Fruit fly (Drosophila melanogaster) whole organism: ENCODE measurements around the gene Cht7.

Source experiments
- CG8478 ChIP-seq: fragments of >200 bp; optimal IDR thresholded peaks from 2 replicates; lab custom pipeline; 2018; ENCODE audit warnings: inconsistent platforms
- Dll ChIP-seq: fragments of >200 bp; optimal IDR thresholded peaks from 2 replicates; lab custom pipeline; 2017
- EcR ChIP-seq, 2 experiments: fragments of >200 bp; optimal IDR thresholded peaks; 2 replicates each; lab custom pipeline; 2017; ENCODE audit warnings: missing biosample characterization in 2 of 2, missing genetic modification characterization in 2 of 2, missing genetic modification reagents in 2 of 2
- pan ChIP-seq: fragments of >200 bp; optimal IDR thresholded peaks from 2 replicates; lab custom pipeline; 2017
- psq ChIP-seq: fragments of >200 bp; optimal IDR thresholded peaks from 2 replicates; lab custom pipeline; 2017
- usp ChIP-seq: fragments of >200 bp; optimal IDR thresholded peaks from 2 replicates; lab custom pipeline; 2017; ENCODE audit warnings: missing biosample characterization, missing genetic modification characterization, mixed read lengths

Cht7 gene

DNA sequence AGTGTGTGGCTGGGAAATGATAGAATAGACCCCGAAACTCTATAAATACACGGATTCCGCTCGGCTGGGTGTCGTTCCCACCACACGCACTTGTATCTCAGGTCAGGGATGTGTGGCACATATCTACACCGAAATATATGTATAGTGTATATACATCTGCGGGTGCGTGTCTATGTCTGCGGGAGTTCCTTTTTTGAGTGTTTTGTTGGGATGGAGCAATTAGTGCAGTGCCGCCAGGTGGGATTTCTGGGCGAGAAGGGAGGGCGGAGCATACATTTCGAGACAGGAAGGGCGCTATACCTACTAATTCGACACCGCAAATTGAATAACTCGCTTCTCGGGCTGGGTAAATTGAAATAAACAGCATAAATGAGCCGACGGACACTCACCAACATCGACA is 19.7 kb upstream of the Cht7 start:
- TF ChIP-seq pan (no peak), psq (lab: Kevin White, UChicago) (no peak), usp (GFP tag; lab: Kevin White, UChicago) (no peak), EcR (GFP tag; optimal IDR thresholded peaks at IDR 0.05; lab: Kevin White, UChicago) (no peak), Dll (lab: Kevin White, UChicago) (no peak), CG8478 (lab: Kevin White, UChicago) (no peak)

- TF ChIP-seq EcR (GFP tag; optimal IDR thresholded peaks at IDR 0.05; lab: Kevin White, UChicago) (peak in 1 of 2 experiments; percentile 38), pan (no peak)
Measured at dm6 chr3L:3125649-3126130, 18.9 kb upstream of the Cht7 start.

DNA sequence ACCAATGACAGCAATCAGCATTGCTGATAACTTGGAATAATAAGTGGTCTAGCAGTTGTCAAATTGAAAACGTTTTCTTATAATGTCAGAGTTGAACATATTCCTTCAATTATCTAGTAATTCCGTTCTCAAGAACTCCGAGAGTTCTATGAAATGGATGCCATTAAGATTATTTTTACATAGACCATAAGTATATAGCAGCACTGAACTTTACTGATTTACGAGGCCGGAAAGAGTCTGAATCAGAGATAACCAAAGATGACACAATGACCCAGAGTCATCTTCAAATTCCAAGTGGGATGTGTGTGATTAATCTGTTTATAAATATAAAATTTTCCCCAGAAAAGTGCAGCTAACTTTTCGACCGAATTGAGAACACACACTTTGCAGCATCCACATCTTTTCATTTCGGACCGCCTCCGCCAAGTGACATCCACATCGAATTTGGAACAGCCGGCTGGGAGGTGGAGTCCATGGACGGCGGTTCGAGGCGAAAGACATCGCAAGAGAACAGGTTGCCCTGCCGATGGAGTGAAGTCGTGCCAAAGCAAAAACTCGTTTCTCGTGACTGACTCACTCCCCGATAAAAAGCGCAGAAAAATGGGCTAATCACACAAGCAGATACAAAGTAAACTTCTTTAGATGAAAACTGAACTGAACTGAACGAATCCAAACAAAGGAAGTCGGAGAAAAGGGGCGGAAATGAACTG is 18.3 kb upstream of the Cht7 start:
- TF ChIP-seq pan, result no peak
- no peak for TF ChIP-seq usp (GFP tag; lab: Kevin White, UChicago)
- TF ChIP-seq EcR (GFP tag; optimal IDR thresholded peaks at IDR 0.05; lab: Kevin White, UChicago), result no peak

- no peak for TF ChIP-seq CG8478 (lab: Kevin White, UChicago)
- no peak for TF ChIP-seq psq (lab: Kevin White, UChicago)
- no peak for TF ChIP-seq usp (GFP tag; lab: Kevin White, UChicago)
- no peak for TF ChIP-seq pan
- no peak for TF ChIP-seq EcR (GFP tag; optimal IDR thresholded peaks at IDR 0.05; lab: Kevin White, UChicago)
- TF ChIP-seq Dll (lab: Kevin White, UChicago), result no peak
Measured at dm6 chr3L:3124519-3124918, 17.8 kb upstream of the Cht7 start.

- peak; percentile 11 to 93 for TF ChIP-seq EcR (GFP tag; optimal IDR thresholded peaks at IDR 0.05; lab: Kevin White, UChicago)
- TF ChIP-seq usp (GFP tag; lab: Kevin White, UChicago), result no peak
Measured at dm6 chr3L:3122688-3123316, 16.0 kb upstream of the Cht7 start.

DNA sequence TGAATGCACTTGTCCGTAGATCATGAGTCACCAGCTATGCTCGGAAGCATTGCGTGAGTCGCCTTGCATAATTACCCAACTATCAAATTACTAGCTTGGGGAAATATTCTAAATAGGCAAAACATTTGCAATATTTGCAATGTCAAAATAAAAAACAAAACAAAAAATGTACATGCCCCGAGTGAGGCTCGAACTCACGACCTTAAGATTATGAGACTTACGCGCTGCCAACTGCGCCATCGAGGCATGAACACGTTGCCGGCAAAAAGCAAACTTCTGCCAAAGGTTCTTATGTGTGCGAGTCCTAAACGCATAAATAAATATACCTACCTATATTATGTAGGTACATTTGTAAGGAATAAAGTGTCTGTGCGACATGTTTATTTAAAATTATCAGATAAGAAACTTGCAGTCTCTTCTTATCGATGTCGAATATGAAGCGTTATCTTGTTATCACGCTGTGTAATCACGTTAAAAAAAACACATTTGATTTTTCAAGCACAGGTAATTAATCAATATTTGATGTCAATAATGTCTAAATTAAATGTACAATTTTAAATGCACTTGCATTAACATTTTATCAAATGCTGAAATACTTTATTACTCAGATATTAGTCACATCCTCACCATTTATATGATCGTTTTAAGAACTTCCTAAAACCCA is 15.1 kb upstream of the Cht7 start:
- TF ChIP-seq Dll (lab: Kevin White, UChicago) (no peak), usp (GFP tag; lab: Kevin White, UChicago) (no peak), EcR (GFP tag; optimal IDR thresholded peaks at IDR 0.05; lab: Kevin White, UChicago) (peak in 1 of 2 experiments; percentile 24)

dm6 chr3L:3114367-3114766 is 7.6 kb upstream of the Cht7 start, which contains the start of gene CG45067:
TSS of gene CG45067 (minus strand) at chr3L:3114467.
- TF ChIP-seq pan, result no peak
- no peak for TF ChIP-seq EcR (GFP tag; optimal IDR thresholded peaks at IDR 0.05; lab: Kevin White, UChicago)
- no peak for TF ChIP-seq Dll (lab: Kevin White, UChicago)
- TF ChIP-seq CG8478 (lab: Kevin White, UChicago), result no peak
- TF ChIP-seq usp (GFP tag; lab: Kevin White, UChicago), result no peak
- TF ChIP-seq psq (lab: Kevin White, UChicago), result no peak

- TF ChIP-seq Dll (lab: Kevin White, UChicago), result no peak
- TF ChIP-seq EcR (GFP tag; optimal IDR thresholded peaks at IDR 0.05; lab: Kevin White, UChicago), result no peak
- no peak for TF ChIP-seq usp (GFP tag; lab: Kevin White, UChicago)
- no peak for TF ChIP-seq CG8478 (lab: Kevin White, UChicago)
- no peak for TF ChIP-seq pan
- no peak for TF ChIP-seq psq (lab: Kevin White, UChicago)
Measured at dm6 chr3L:3111127-3111526, 4.4 kb upstream of the Cht7 start, which contains the start of gene CG45066. TSS of gene CG45066 (minus strand) at chr3L:3111227.

DNA sequence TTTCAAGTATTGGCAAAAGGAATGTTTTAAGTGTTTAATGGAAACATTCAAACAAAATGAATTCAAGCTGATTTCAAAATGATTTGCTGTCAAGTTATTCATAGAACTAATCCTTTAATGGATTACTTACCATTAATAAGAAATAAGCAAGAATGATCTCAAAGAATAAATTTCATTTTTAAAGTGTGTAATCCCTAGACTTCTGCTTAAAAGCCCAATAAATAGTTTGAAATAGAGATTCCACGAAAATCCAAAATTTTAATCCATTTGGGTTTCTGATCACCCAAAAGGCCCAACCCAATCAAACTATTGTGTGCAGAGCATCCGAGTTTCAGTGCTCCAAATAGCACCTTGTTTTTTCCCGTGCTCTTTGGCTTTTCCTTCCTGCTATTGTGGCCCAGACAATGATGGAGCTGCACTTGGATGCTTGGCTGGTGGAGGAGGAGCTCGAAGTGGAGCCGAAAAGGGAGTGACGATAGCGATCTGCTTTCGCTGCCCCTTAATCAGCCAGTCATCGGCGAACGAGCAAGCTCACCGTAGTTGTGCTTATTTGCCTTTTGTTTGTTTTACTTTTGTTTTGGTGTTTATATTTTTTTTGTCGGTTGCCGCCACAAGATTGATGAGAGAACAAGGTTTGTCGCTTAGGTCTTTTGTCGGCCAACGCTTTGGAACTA is 2.8 kb upstream of the Cht7 start:
- TF ChIP-seq CG8478 (lab: Kevin White, UChicago) (no peak), pan (no peak), Dll (lab: Kevin White, UChicago) (no peak), EcR (GFP tag; optimal IDR thresholded peaks at IDR 0.05; lab: Kevin White, UChicago) (no peak), psq (lab: Kevin White, UChicago) (no peak), usp (GFP tag; lab: Kevin White, UChicago) (no peak)

DNA sequence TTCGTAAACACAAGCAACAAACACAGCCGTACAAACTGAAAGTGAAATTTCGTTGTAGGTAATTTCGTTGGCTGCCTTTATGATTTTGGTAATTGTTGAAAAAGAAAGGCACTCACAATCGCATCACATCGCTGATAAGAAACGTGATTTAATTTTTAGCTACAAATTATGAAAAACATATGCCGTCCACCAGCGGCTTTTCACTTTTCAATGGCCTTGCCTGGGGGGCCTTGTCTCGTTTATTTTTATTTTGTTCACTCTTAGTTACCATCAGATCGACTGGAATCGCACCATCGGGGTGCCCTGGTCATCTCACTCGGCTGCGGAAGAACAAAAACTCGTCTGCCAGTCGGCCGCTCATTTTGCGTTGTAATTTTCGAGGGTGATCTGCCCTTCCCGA is 2.2 kb upstream of the Cht7 start:
- TF ChIP-seq psq (lab: Kevin White, UChicago) (no peak), Dll (lab: Kevin White, UChicago) (no peak), EcR (GFP tag; optimal IDR thresholded peaks at IDR 0.05; lab: Kevin White, UChicago) (no peak)

DNA sequence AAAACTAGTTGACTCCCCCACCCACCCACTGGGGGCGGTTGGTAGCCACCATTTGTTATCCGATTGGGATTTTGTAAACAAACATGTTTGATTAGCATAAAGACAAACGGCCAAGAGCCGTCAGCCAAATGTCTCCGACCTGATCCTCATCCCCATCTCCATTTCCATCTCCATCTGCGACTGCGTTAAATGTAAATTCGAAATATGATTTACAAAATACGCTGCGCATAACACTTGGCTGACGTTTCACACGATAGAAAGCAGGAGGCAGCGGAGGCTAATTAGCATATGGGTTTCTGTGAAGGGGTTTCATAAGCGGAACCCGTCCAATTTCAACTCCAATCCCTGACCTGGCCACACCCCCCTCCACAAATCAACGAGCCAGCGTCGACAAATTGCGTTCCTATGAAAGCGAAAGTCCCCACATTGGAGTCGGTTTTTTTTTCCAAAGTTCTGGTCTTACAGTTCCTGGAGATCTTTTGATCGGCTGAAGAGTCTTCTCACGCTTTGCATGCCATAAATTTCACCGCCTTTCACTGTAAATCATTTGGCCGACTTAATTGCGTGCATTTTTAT is 1.4 kb upstream of the Cht7 start:
- no peak for TF ChIP-seq EcR (GFP tag; optimal IDR thresholded peaks at IDR 0.05; lab: Kevin White, UChicago)

DNA sequence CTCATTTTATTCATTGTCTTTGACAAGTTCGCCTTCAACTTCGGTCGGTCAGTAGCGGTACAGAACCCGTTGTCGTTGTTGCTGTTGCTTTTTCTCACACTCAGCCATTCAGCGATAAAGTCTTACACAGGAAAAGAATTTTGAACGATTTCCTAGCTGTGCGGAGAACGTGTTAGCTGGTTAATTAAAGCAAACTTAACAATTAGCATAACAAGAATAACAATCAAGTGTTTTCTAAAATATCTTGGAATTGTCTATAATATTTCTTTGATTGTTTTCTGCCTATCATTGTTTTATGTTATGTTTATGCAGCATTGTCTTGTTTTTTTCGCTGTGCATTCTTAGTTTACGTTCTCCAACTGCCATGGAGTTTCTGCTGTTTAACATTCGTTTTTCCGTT is 612 bp downstream of the Cht7 start:
- TF ChIP-seq CG8478 (lab: Kevin White, UChicago), result no peak
- TF ChIP-seq Dll (lab: Kevin White, UChicago), result no peak
- no peak for TF ChIP-seq EcR (GFP tag; optimal IDR thresholded peaks at IDR 0.05; lab: Kevin White, UChicago)
- TF ChIP-seq psq (lab: Kevin White, UChicago), result no peak
- TF ChIP-seq pan, result no peak
- no peak for TF ChIP-seq usp (GFP tag; lab: Kevin White, UChicago)
